Fruit fly (Drosophila melanogaster) S2 (cell line): ENCODE data around the gene Pdfr.

ENCODE experiments used
- CG8478 ChIP-seq: fragments of >200 bp; optimal IDR thresholded peaks from 2 replicates; lab custom pipeline; 2018
- CTCF ChIP-seq, 2 experiments: fragments of >200 bp; optimal IDR thresholded peaks; 2 replicates each; lab custom pipeline; 2018

DNA sequence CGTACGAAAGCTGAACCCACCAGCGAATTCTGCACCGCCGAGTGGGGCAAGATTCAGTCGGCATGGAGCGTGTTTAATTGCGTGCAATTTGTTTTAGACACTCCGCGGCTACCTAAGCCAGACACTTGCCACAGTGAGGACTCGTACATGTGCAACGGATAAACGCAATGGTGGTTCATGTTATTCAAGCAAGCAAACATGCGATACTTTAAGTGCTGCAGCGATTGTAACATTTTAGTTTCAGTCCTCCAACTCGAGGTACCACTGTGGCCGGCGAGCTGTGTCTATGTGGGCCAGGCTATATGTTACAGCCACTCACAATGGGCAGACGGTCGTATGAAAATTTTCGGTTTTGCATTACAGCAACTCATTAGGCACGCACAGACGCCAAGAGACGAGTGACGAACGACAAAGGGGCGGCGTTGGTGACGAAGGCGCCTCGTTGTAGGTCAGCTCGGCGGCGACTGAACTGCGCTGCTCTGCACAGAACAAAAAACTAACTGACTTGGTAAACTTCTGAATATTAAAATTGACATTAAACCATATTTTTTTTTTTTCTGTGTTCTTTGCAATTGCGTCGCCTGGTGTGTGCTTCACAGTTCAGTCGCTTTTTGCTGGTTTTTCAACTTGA is 18.0 kb upstream of the Pdfr start:
- TF ChIP-seq CTCF (optimal IDR thresholded peaks at IDR 0.05; lab: Kevin White, UChicago) (no peak), CG8478 (lab: Kevin White, UChicago) (no peak)
